Worm (Caenorhabditis elegans) whole organism, L2 larva: ENCODE results near the gene pals-29.

Experiments used
- ceh-16 ChIP-seq: fragments of 150-350 bp; optimal IDR thresholded peaks from 2 replicates; lab custom pipeline; 2014; ENCODE audit warnings: missing biosample characterization, missing genetic modification characterization
- egl-27 ChIP-seq: sonication (generic microtip); optimal IDR thresholded peaks from 3 replicates; lab custom pipeline; 2017; ENCODE audit warnings: missing biosample characterization, missing genetic modification reagents, missing genetic modification characterization
- fos-1 ChIP-seq: fragments of 150-350 bp; optimal IDR thresholded peaks from 2 replicates; lab custom pipeline; 2014; ENCODE audit warnings: missing biosample characterization, missing genetic modification characterization
- nhr-11 ChIP-seq: fragments of 150-350 bp; optimal IDR thresholded peaks from 2 replicates; lab custom pipeline; 2014; ENCODE audit warnings: missing biosample characterization, missing genetic modification characterization
- zag-1 ChIP-seq: fragments of 150-350 bp; optimal IDR thresholded peaks from 2 replicates; lab custom pipeline; 2014; ENCODE audit warnings: missing biosample characterization, missing genetic modification characterization

DNA sequence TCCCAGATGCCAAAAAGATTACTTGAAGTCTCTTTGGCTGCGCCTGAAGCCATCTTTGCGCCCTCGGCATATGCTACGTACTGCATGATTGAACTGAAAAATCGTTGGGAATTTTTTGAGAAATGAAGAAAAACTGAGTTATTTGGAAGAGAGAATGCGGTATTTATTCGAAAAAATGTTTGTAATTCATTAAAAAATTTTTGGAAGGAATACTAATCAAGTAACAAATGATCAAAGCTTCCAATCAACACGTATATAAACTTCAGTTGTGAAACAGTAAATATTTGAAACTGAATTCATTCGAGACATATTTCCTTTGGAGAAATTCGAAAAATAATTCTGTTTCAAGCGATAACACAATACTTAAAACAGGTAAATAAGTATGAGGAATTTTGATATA lies at the start of gene pals-29:
- TF ChIP-seq ceh-16 (tag; lab: Kevin White, UChicago) (no peak), zag-1 (tag; lab: Kevin White, UChicago) (no peak), fos-1 (no peak), egl-27 (no peak), nhr-11 (no peak)
